Worm (Caenorhabditis elegans) whole organism, L1 larva: ENCODE measurements around the gene mca-2.

Experiments used
- ama-1 ChIP-seq: fragments of 150-350 bp; optimal IDR thresholded peaks from 2 replicates; lab custom pipeline; 2014
- jun-1 ChIP-seq: fragments of 150-350 bp; optimal IDR thresholded peaks from 2 replicates; lab custom pipeline; 2014; ENCODE audit warnings: missing biosample characterization, missing genetic modification reagents, missing genetic modification characterization
- nhr-12 ChIP-seq: sonication (generic microtip); optimal IDR thresholded peaks from 2 replicates; lab custom pipeline; 2017; ENCODE audit warnings: missing biosample characterization, missing genetic modification characterization
- ztf-4 ChIP-seq: fragments of 150-350 bp; optimal IDR thresholded peaks from 2 replicates; lab custom pipeline; 2014; ENCODE audit warnings: missing biosample characterization, missing genetic modification characterization

ce11 chrIV:2137478-2137877 is 53.6 kb downstream of the mca-2 start:
- TF ChIP-seq jun-1 = no peak
- TF ChIP-seq ama-1 (lab: Kevin White, UChicago) = no peak
- no peak for TF ChIP-seq ztf-4 (tag; lab: Kevin White, UChicago)
- TF ChIP-seq nhr-12 (tag; lab: Kevin White, UChicago) = no peak
